Fruit fly (Drosophila melanogaster): ENCODE data around the gene CG42507.

DNA sequence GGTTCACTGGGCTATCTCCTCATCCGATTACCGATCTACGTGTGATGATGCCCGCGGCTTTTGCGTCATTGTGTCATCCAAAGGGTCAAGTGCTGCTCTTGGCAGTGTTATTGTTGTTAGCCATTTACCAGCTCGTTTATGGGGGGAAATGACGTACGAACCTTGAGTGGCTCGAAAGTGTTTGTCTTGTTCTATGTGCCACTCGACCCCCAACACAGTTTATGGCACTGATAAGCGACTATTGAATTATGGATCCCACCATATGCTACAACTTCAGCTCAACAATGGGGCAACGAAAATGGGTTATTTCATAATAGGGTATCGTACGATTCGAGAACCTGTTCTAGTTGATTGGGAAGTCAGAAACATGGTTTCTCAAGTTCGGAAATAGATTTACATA, 21.5 kb upstream of the CG42507 start:
- no peak for TF ChIP-seq CTCF (optimal IDR thresholded peaks at IDR 0.05)
- TF ChIP-seq CG8478 (optimal IDR thresholded peaks at IDR 0.05) = no peak

All from S2 (cell line).